Fruit fly (Drosophila melanogaster): Measurements from ENCODE around the gene Cpr67B.

Cpr67B gene

dm6 chr3L:9451522-9452118 is 47.0 kb downstream of the Cpr67B start, which contains the start of the genes CG3448 and ghi (continued):
- peak; percentile 49; the same call in 1 of the 2 replicates for TF ChIP-seq CG3847 (GFP tag; IDR thresholded peaks at IDR 0.05)
- TF ChIP-seq Trl (optimal IDR thresholded peaks at IDR 0.05): no peak
- TF ChIP-seq Trl (GFP tag; optimal IDR thresholded peaks at IDR 0.05): peak; percentile 69
- peak; percentile 68 for TF ChIP-seq CG7372 (GFP tag; IDR thresholded peaks at IDR 0.05)
- peak; percentile 51; the same call in 2 of the 3 replicates for TF ChIP-seq ci (GFP tag; IDR thresholded peaks at IDR 0.05)
- TF ChIP-seq CG3281 (GFP tag; optimal IDR thresholded peaks at IDR 0.05): peak; percentile 68
- no peak for TF ChIP-seq CG6254 (GFP tag; optimal IDR thresholded peaks at IDR 0.05)
- peak; percentile 73 for TF ChIP-seq lmd (GFP tag; IDR thresholded peaks at IDR 0.05)
- peak; percentile 51 for TF ChIP-seq CG8924 (tag; optimal IDR thresholded peaks at IDR 0.05)
- no peak for TF ChIP-seq odd (GFP tag; optimal IDR thresholded peaks at IDR 0.05)
- peak; percentile 83 for TF ChIP-seq CG13287 (GFP tag; IDR thresholded peaks at IDR 0.05; ENCODE audit: partially characterized antibody)
- TF ChIP-seq CG14965 (GFP tag; optimal IDR thresholded peaks at IDR 0.05; ENCODE audit: borderline replicate concordance): no peak
- TF ChIP-seq eve (GFP tag; optimal IDR thresholded peaks at IDR 0.05): no peak
- peak; percentile 29 for TF ChIP-seq pnt (GFP tag; optimal IDR thresholded peaks at IDR 0.05)
- no peak for TF ChIP-seq CG9437 (GFP tag; optimal IDR thresholded peaks at IDR 0.05)
- no peak for TF ChIP-seq Hr78 (GFP tag; optimal IDR thresholded peaks at IDR 0.05)
- TF ChIP-seq ftz-f1 (GFP tag; optimal IDR thresholded peaks at IDR 0.05): no peak
- no peak for TF ChIP-seq sim (GFP tag; IDR thresholded peaks at IDR 0.05)
- peak; percentile 37 for TF ChIP-seq CG13624 (GFP tag; optimal IDR thresholded peaks at IDR 0.05)
- TF ChIP-seq cg (GFP tag; optimal IDR thresholded peaks at IDR 0.05): no peak
- TF ChIP-seq wdn (GFP tag; IDR thresholded peaks at IDR 0.05): no peak
- peak; percentile 70 for TF ChIP-seq unc-4 (GFP tag; IDR thresholded peaks at IDR 0.05; ENCODE audit: partially characterized antibody)
- TF ChIP-seq NK7.1 (GFP tag; optimal IDR thresholded peaks at IDR 0.05): no peak
- no peak for TF ChIP-seq Atf-2 (GFP tag; optimal IDR thresholded peaks at IDR 0.05)
- no peak for TF ChIP-seq Sry-β (GFP tag; optimal IDR thresholded peaks at IDR 0.05)
- no peak for TF ChIP-seq CG10462 (GFP tag; optimal IDR thresholded peaks at IDR 0.05)
- TF ChIP-seq CG8388 (GFP tag; optimal IDR thresholded peaks at IDR 0.05): peak; percentile 51
- TF ChIP-seq CG2199 (GFP tag; IDR thresholded peaks at IDR 0.05): no peak
- TF ChIP-seq Mrtf (GFP tag; IDR thresholded peaks at IDR 0.05): no peak
- TF ChIP-seq CG8765 (GFP tag; IDR thresholded peaks at IDR 0.05): no peak
- TF ChIP-seq Atf3 (GFP tag; optimal IDR thresholded peaks at IDR 0.05): no peak
- TF ChIP-seq bbx (GFP tag; IDR thresholded peaks at IDR 0.05; ENCODE audit: partially characterized antibody): peak; percentile 80
- TF ChIP-seq CG8290 (GFP tag; optimal IDR thresholded peaks at IDR 0.05): peak; percentile 3
- peak in 1 of 2 experiments; percentile 65 for TF ChIP-seq CG8290 (tag; optimal IDR thresholded peaks at IDR 0.05)
- no peak for TF ChIP-seq ato (GFP tag; IDR thresholded peaks at IDR 0.05; ENCODE audit: partially characterized antibody)
- peak; percentile 57; the same call in 2 of the 3 replicates for TF ChIP-seq row (GFP tag; IDR thresholded peaks at IDR 0.05)
- no peak for TF ChIP-seq CG31365 (tag; optimal IDR thresholded peaks at IDR 0.05)
- TF ChIP-seq ab (GFP tag; optimal IDR thresholded peaks at IDR 0.05): no peak
- TF ChIP-seq GATAe (GFP tag; conservative IDR thresholded peaks at IDR 0.05): no peak
- peak in 1 of 2 experiments; percentile 28 for TF ChIP-seq insv (GFP tag; optimal IDR thresholded peaks at IDR 0.05)
- no peak for TF ChIP-seq eyg (GFP tag; optimal IDR thresholded peaks at IDR 0.05)
- TF ChIP-seq CG43689 (GFP tag; IDR thresholded peaks at IDR 0.05): no peak
- TF ChIP-seq YL-1 (GFP tag; optimal IDR thresholded peaks at IDR 0.05): peak; percentile 63
- TF ChIP-seq Drgx (GFP tag; IDR thresholded peaks at IDR 0.05): peak; percentile 42
- TF ChIP-seq mam (GFP tag; optimal IDR thresholded peaks at IDR 0.05): peak; percentile 59
- peak; percentile 43; the same call in 1 of the 3 replicates for TF ChIP-seq hb (GFP tag; IDR thresholded peaks at IDR 0.05; ENCODE audit: partially characterized antibody)
- peak; percentile 10; the same call in 1 of the 3 replicates for TF ChIP-seq CG11695 (GFP tag; IDR thresholded peaks at IDR 0.05)
- peak; percentile 70 for TF ChIP-seq CG15514 (GFP tag; optimal IDR thresholded peaks at IDR 0.05)
- no peak for TF ChIP-seq D (optimal IDR thresholded peaks at IDR 0.05)
- TF ChIP-seq D (GFP tag; optimal IDR thresholded peaks at IDR 0.05): peak; percentile 37
- no peak for TF ChIP-seq pfk (GFP tag; optimal IDR thresholded peaks at IDR 0.05)
